Fruit fly (Drosophila melanogaster) whole organism, embryonic: ENCODE results near the gene Mlp84B.

ENCODE experiments used
- Abd-B ChIP-seq: fragments of 200-800 bp; sonication (Bioruptor generic); optimal IDR thresholded peaks from 2 replicates; lab custom pipeline; 2018; ENCODE audit warnings: missing biosample characterization, mild to moderate bottlenecking, missing genetic modification characterization, moderate library complexity
- Adf1 ChIP-seq: fragments of 200-800 bp; sonication (Bioruptor generic); IDR thresholded peaks from 2 replicates; pipeline ENCODE4 v1.3.6; 2022; ENCODE audit warnings: missing biosample characterization, missing genetic modification characterization
- Asciz ChIP-seq: fragments of 200-800 bp; sonication (Bioruptor generic); optimal IDR thresholded peaks from 2 replicates; lab custom pipeline; 2017; ENCODE audit warnings: missing biosample characterization, mild to moderate bottlenecking, missing genetic modification characterization, missing genetic modification reagents
- B-H2 ChIP-seq: fragments of 200-800 bp; sonication (Bioruptor generic); optimal IDR thresholded peaks from 2 replicates; lab custom pipeline; 2018; ENCODE audit warnings: missing biosample characterization, mild to moderate bottlenecking, missing genetic modification characterization
- Bteb2 ChIP-seq: fragments of 200-800 bp; sonication (Bioruptor generic); optimal IDR thresholded peaks from 2 replicates; lab custom pipeline; 2016; ENCODE audit warnings: missing biosample characterization, missing genetic modification characterization
- CG1024 ChIP-seq: fragments of 200-800 bp; sonication (Bioruptor generic); IDR thresholded peaks from 2 replicates; pipeline ENCODE4 v1.3.6; 2022; ENCODE audit warnings: missing biosample characterization, missing genetic modification characterization
- CG10462 ChIP-seq: fragments of 200-800 bp; sonication (Bioruptor generic); optimal IDR thresholded peaks from 2 replicates; lab custom pipeline; 2016; ENCODE audit warnings: missing biosample characterization, missing genetic modification characterization
- CG10654 ChIP-seq: fragments of 200-800 bp; sonication (Bioruptor generic); optimal IDR thresholded peaks from 2 replicates; lab custom pipeline; 2016; ENCODE audit warnings: missing biosample characterization, missing genetic modification characterization
- CG12071 ChIP-seq: fragments of 200-800 bp; sonication (Bioruptor generic); optimal IDR thresholded peaks from 3 replicates; lab custom pipeline; 2018; ENCODE audit warnings: missing biosample characterization, mild to moderate bottlenecking, missing genetic modification characterization
- CG12391 ChIP-seq: fragments of 200-800 bp; sonication (Bioruptor generic); optimal IDR thresholded peaks from 3 replicates; lab custom pipeline; 2018; ENCODE audit warnings: missing biosample characterization, mild to moderate bottlenecking, missing genetic modification characterization, moderate library complexity
- CG13123 ChIP-seq: fragments of 200-800 bp; sonication (Bioruptor generic); optimal IDR thresholded peaks from 2 replicates; lab custom pipeline; 2016; ENCODE audit warnings: missing biosample characterization, missing genetic modification characterization
- CG14050 ChIP-seq: fragments of 200-800 bp; sonication (Bioruptor generic); IDR thresholded peaks from 3 replicates; pipeline ENCODE4 v1.3.6; 2022; ENCODE audit warnings: missing biosample characterization, missing genetic modification characterization
- CG14710 ChIP-seq: fragments of 200-800 bp; sonication (Bioruptor generic); optimal IDR thresholded peaks from 3 replicates; lab custom pipeline; 2019; ENCODE audit warnings: missing biosample characterization, mild to moderate bottlenecking, missing genetic modification characterization, moderate library complexity
- CG15479 ChIP-seq: fragments of 200-800 bp; sonication (Bioruptor generic); optimal IDR thresholded peaks from 3 replicates; lab custom pipeline; 2019; ENCODE audit warnings: missing biosample characterization, mild to moderate bottlenecking, missing genetic modification characterization, moderate library complexity
- CG16815 ChIP-seq: fragments of 200-800 bp; sonication (Bioruptor generic); optimal IDR thresholded peaks from 3 replicates; lab custom pipeline; 2017; ENCODE audit warnings: missing biosample characterization, mild to moderate bottlenecking, missing genetic modification characterization
- CG17568 ChIP-seq: fragments of 200-800 bp; sonication (Bioruptor generic); optimal IDR thresholded peaks from 2 replicates; lab custom pipeline; 2018; ENCODE audit warnings: missing biosample characterization, mild to moderate bottlenecking, missing genetic modification characterization, moderate library complexity
- CG2678 ChIP-seq: fragments of 200-800 bp; sonication (Bioruptor generic); optimal IDR thresholded peaks from 3 replicates; lab custom pipeline; 2019; ENCODE audit warnings: missing biosample characterization, mild to moderate bottlenecking, missing genetic modification characterization, moderate library complexity
- CG3163 ChIP-seq: fragments of 200-800 bp; sonication (Bioruptor generic); optimal IDR thresholded peaks from 3 replicates; lab custom pipeline; 2016; ENCODE audit warnings: missing biosample characterization, missing genetic modification characterization
- CG42726 ChIP-seq: fragments of 200-800 bp; sonication (Bioruptor generic); IDR thresholded peaks from 2 replicates; pipeline ENCODE4 v1.3.6; 2022; ENCODE audit warnings: missing biosample characterization, missing genetic modification characterization; ENCODE audit not compliant: partially characterized antibody
- CG4820 ChIP-seq: fragments of 200-800 bp; sonication (Bioruptor generic); optimal IDR thresholded peaks from 3 replicates; lab custom pipeline; 2016; ENCODE audit warnings: missing biosample characterization, missing genetic modification characterization
- CG6683 ChIP-seq: fragments of 200-800 bp; sonication (Bioruptor generic); optimal IDR thresholded peaks from 2 replicates; lab custom pipeline; 2017; ENCODE audit warnings: missing biosample characterization, mild to moderate bottlenecking, missing genetic modification characterization, missing genetic modification reagents
- CG6689 ChIP-seq: fragments of 200-800 bp; sonication (Bioruptor generic); IDR thresholded peaks from 2 replicates; pipeline ENCODE4 v1.3.6; 2022; ENCODE audit warnings: missing biosample characterization, missing genetic modification characterization
- CG8089 ChIP-seq: fragments of 200-800 bp; sonication (Bioruptor generic); optimal IDR thresholded peaks from 3 replicates; lab custom pipeline; 2016; ENCODE audit warnings: missing biosample characterization, missing genetic modification characterization
- CG9437 ChIP-seq: fragments of 200-800 bp; sonication (Bioruptor generic); optimal IDR thresholded peaks from 2 replicates; lab custom pipeline; 2018; ENCODE audit warnings: missing biosample characterization, mild to moderate bottlenecking, missing genetic modification characterization
- CG9609 ChIP-seq: fragments of 200-800 bp; sonication (Bioruptor generic); optimal IDR thresholded peaks from 3 replicates; lab custom pipeline; 2016; ENCODE audit warnings: missing biosample characterization, missing genetic modification characterization
- D ChIP-seq, 2 experiments: fragments of 200-800 bp in 1 of 2; fragments of >200 bp in 1 of 2; sonication (Bioruptor generic) in 1 of 2; optimal IDR thresholded peaks; 2 replicates in 1 of 2; 3 replicates in 1 of 2; lab custom pipeline; 2017; ENCODE audit warnings: mild to moderate bottlenecking in 1 of 2, missing biosample characterization in 1 of 2, missing genetic modification characterization in 1 of 2, missing genetic modification reagents in 1 of 2
- HLH3B ChIP-seq: fragments of 200-800 bp; sonication (Bioruptor generic); IDR thresholded peaks from 2 replicates; pipeline ENCODE4 v1.3.6; 2022; ENCODE audit warnings: missing biosample characterization, missing genetic modification characterization
- Hr51 ChIP-seq, 2 experiments: fragments of 200-800 bp; sonication (Bioruptor generic); optimal IDR thresholded peaks; 2 replicates in 1 of 2; 3 replicates in 1 of 2; lab custom pipeline; 2016 to 2018; ENCODE audit warnings: missing biosample characterization in 2 of 2, missing genetic modification characterization in 2 of 2, mild to moderate bottlenecking in 1 of 2, moderate library complexity in 1 of 2
- Lhr ChIP-seq: fragments of 200-800 bp; sonication (Bioruptor generic); optimal IDR thresholded peaks from 3 replicates; lab custom pipeline; 2017; ENCODE audit warnings: mild to moderate bottlenecking, missing biosample characterization, missing genetic modification reagents, missing genetic modification characterization
- NC2α ChIP-seq: fragments of 200-800 bp; sonication (Bioruptor generic); optimal IDR thresholded peaks from 2 replicates; lab custom pipeline; 2016; ENCODE audit warnings: missing biosample characterization, missing genetic modification characterization
- Vsx1 ChIP-seq: fragments of 200-800 bp; sonication (Bioruptor generic); optimal IDR thresholded peaks from 2 replicates; lab custom pipeline; 2017; ENCODE audit warnings: missing biosample characterization, mild to moderate bottlenecking, missing genetic modification characterization, missing genetic modification reagents
- cg ChIP-seq: fragments of 200-800 bp; sonication (Bioruptor generic); optimal IDR thresholded peaks from 3 replicates; lab custom pipeline; 2019; ENCODE audit warnings: missing biosample characterization, mild to moderate bottlenecking, missing genetic modification characterization, moderate library complexity
- crol ChIP-seq: fragments of 200-800 bp; sonication (Bioruptor generic); IDR thresholded peaks from 2 replicates; pipeline ENCODE4 v1.3.6; 2022; ENCODE audit warnings: missing biosample characterization, missing genetic modification characterization
- cwo ChIP-seq: fragments of 200-800 bp; sonication (Bioruptor generic); optimal IDR thresholded peaks from 3 replicates; lab custom pipeline; 2017; ENCODE audit warnings: missing biosample characterization, missing genetic modification characterization, mild to moderate bottlenecking, moderate library complexity, missing genetic modification reagents
- emc ChIP-seq: fragments of 200-800 bp; sonication (Bioruptor generic); optimal IDR thresholded peaks from 2 replicates; lab custom pipeline; 2016; ENCODE audit warnings: missing biosample characterization, missing genetic modification characterization
- fd96Cb ChIP-seq: fragments of 200-800 bp; sonication (Bioruptor generic); optimal IDR thresholded peaks from 2 replicates; lab custom pipeline; 2018; ENCODE audit warnings: missing biosample characterization, mild to moderate bottlenecking, missing genetic modification characterization, moderate library complexity
- ftz-f1 ChIP-seq: fragments of 200-800 bp; sonication (Bioruptor generic); optimal IDR thresholded peaks from 2 replicates; lab custom pipeline; 2016; ENCODE audit warnings: missing biosample characterization, missing genetic modification characterization
- gsb-n ChIP-seq: fragments of 200-800 bp; sonication (Bioruptor generic); optimal IDR thresholded peaks from 3 replicates; lab custom pipeline; 2018; ENCODE audit warnings: missing biosample characterization, mild to moderate bottlenecking, missing genetic modification characterization
- hkb ChIP-seq, 2 experiments: fragments of 200-800 bp in 1 of 2; fragments of >200 bp in 1 of 2; sonication (Bioruptor generic) in 1 of 2; IDR thresholded peaks in 1 of 2; optimal IDR thresholded peaks in 1 of 2; 2 replicates each; pipeline versions ENCODE4 v1.3.6 to Lab custom; 2017 to 2022; ENCODE audit warnings: missing biosample characterization in 1 of 2, missing genetic modification characterization in 1 of 2
- insv ChIP-seq, 2 experiments: fragments of 200-800 bp; sonication (Bioruptor generic); optimal IDR thresholded peaks; 3 replicates each; lab custom pipeline; 2016 to 2018; ENCODE audit warnings: missing biosample characterization in 2 of 2, missing genetic modification characterization in 2 of 2
- phol ChIP-seq: fragments of 200-800 bp; sonication (Bioruptor generic); optimal IDR thresholded peaks from 3 replicates; lab custom pipeline; 2018; ENCODE audit warnings: missing biosample characterization, mild to moderate bottlenecking, missing genetic modification characterization, moderate library complexity
- repo ChIP-seq: fragments of 200-800 bp; sonication (Bioruptor generic); optimal IDR thresholded peaks from 2 replicates; lab custom pipeline; 2016; ENCODE audit warnings: missing biosample characterization, missing genetic modification characterization
- salm ChIP-seq: fragments of 200-800 bp; sonication (Bioruptor generic); optimal IDR thresholded peaks from 2 replicates; lab custom pipeline; 2018; ENCODE audit warnings: missing biosample characterization, mild to moderate bottlenecking, missing genetic modification characterization
- sens-2 ChIP-seq: fragments of 200-800 bp; sonication (Bioruptor generic); IDR thresholded peaks from 2 replicates; pipeline ENCODE4 v1.3.6; 2022; ENCODE audit warnings: missing biosample characterization, missing genetic modification characterization
- slbo ChIP-seq: fragments of 200-800 bp; sonication (Bioruptor generic); IDR thresholded peaks from 2 replicates; pipeline ENCODE4 v1.3.6; 2022; ENCODE audit warnings: missing biosample characterization, missing genetic modification characterization
- sna ChIP-seq: fragments of 200-800 bp; sonication (Bioruptor generic); IDR thresholded peaks from 2 replicates; pipeline ENCODE4 v1.3.6; 2022; ENCODE audit warnings: missing biosample characterization, missing genetic modification characterization; ENCODE audit not compliant: partially characterized antibody
- trem ChIP-seq: fragments of 200-800 bp; optimal IDR thresholded peaks from 3 replicates; lab custom pipeline; 2019; ENCODE audit warnings: missing biosample characterization, mild to moderate bottlenecking, missing genetic modification characterization, moderate library complexity
- zfh1 ChIP-seq: fragments of 200-800 bp; sonication (Bioruptor generic); IDR thresholded peaks from 3 replicates; pipeline ENCODE4 v1.3.6; 2022; ENCODE audit warnings: missing biosample characterization, missing genetic modification characterization

Gene Mlp84B

DNA sequence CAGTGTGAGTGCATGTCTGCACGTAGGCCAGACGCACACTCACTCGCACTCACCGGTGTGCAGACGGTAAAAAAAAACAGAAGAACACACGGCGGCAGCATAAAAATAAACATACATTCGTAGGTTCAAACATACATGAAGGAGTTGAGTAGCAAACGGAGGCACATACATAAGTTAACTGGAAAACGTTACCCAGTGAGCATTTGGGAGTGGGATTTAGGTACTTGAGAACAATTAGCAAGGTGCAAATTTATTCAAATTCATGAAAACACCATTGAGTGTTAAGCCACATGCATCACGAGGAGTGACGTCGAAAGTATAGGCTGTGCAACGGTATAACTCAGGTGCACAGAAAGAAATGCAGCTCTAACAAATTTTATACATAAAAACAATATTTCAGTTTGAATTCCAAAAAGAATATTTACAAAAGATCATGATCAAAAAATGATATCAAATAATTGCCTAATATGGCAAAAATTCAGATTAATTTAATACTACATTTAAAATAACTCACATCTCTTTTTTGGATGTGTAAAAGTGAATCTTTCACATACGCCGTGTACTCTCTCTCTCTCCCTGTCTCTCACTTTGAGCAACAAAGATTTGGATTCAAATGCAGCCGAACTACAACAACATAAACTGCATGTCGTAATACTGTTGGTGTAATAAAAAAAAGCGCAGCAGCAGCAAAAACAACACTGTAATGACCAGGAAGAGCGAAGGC lies 8.8 kb downstream of the Mlp84B start (continued):
- TF ChIP-seq B-H2 (no peak), CG42726 (GFP tag; lab: Robert Waterston, UW) (no peak), repo (peak; percentile 82), salm (peak; percentile 90), Hr51 (GFP tag; optimal IDR thresholded peaks at IDR 0.05; lab: Kevin White, UChicago) (peak; percentile 69 to 96), CG6683 (peak; percentile 63), gsb-n (tag; lab: Kevin White, UChicago) (peak; percentile 98), zfh1 (no peak), CG17568 (GFP tag; lab: Kevin White, UChicago) (peak; percentile 87), Adf1 (GFP tag; lab: Robert Waterston, UW) (no peak), slbo (GFP tag; lab: Robert Waterston, UW) (no peak), Asciz (GFP tag; lab: Kevin White, UChicago) (peak; percentile 97), cwo (GFP tag; lab: Kevin White, UChicago) (peak; percentile 69), sens-2 (GFP tag; lab: Robert Waterston, UW) (no peak), CG10462 (GFP tag; lab: Kevin White, UChicago) (peak; percentile 98), CG1024 (no peak), HLH3B (GFP tag; lab: Robert Waterston, UW) (no peak), CG15479 (GFP tag; lab: Kevin White, UChicago) (peak; percentile 51), fd96Cb (peak; percentile 97), ftz-f1 (GFP tag; lab: Kevin White, UChicago) (no peak), NC2α (GFP tag; lab: Kevin White, UChicago) (peak; percentile 88), CG12391 (tag; lab: Kevin White, UChicago) (peak; percentile 99), CG9609 (GFP tag; lab: Kevin White, UChicago) (peak; percentile 87), CG12071 (peak; percentile 80), D (optimal IDR thresholded peaks at IDR 0.05; lab: Kevin White, UChicago) (no peak), D (GFP tag; optimal IDR thresholded peaks at IDR 0.05; lab: Kevin White, UChicago) (peak; percentile 98), CG6689 (GFP tag; lab: Robert Waterston, UW) (no peak), Lhr (GFP tag; lab: Kevin White, UChicago) (peak; percentile 94), cg (GFP tag; lab: Kevin White, UChicago) (peak; percentile 95), Bteb2 (GFP tag; lab: Kevin White, UChicago) (peak; percentile 84), CG13123 (GFP tag; lab: Kevin White, UChicago) (peak; percentile 93), CG4820 (GFP tag; lab: Kevin White, UChicago) (peak; percentile 97), hkb (optimal IDR thresholded peaks at IDR 0.05; lab: Kevin White, UChicago) (no peak), hkb (GFP tag; IDR thresholded peaks at IDR 0.05; lab: Robert Waterston, UW) (no peak), CG2678 (tag; lab: Kevin White, UChicago) (peak; percentile 96), Vsx1 (GFP tag; lab: Kevin White, UChicago) (peak; percentile 70), Abd-B (GFP tag; lab: Kevin White, UChicago) (peak; percentile 92), CG16815 (GFP tag; lab: Kevin White, UChicago) (peak; percentile 92), phol (peak; percentile 98), CG3163 (peak; percentile 68), CG8089 (peak; percentile 88), trem (tag; lab: Kevin White, UChicago) (peak; percentile 96), insv (GFP tag; optimal IDR thresholded peaks at IDR 0.05; lab: Kevin White, UChicago) (no peak), CG9437 (GFP tag; lab: Kevin White, UChicago) (peak; percentile 92), emc (no peak), crol (GFP tag; lab: Robert Waterston, UW) (no peak), sna (GFP tag; lab: Robert Waterston, UW) (no peak), CG10654 (GFP tag; lab: Kevin White, UChicago) (peak; percentile 94), CG14050 (GFP tag; lab: Robert Waterston, UW) (no peak), CG14710 (tag; lab: Kevin White, UChicago) (peak; percentile 98)
